Worm (Caenorhabditis elegans): ENCODE data around the gene fbxa-77.

The fbxa-77 gene

ce11 chrIII:1201958-1202596, 47.2 kb upstream of the fbxa-77 start, which contains the start of the genes mrpl-45 and Y119D3B.12 (continued):
- peak; percentile 44; the same call in 1 of the 2 replicates for TF ChIP-seq tra-1 (GFP tag; IDR thresholded peaks at IDR 0.05)
- peak; percentile 70 for TF ChIP-seq nhr-6 (tag; optimal IDR thresholded peaks at IDR 0.05)
- TF ChIP-seq nhr-11 (tag; optimal IDR thresholded peaks at IDR 0.05) = peak; percentile 22
- peak; percentile 54 for TF ChIP-seq nhr-102 (tag; optimal IDR thresholded peaks at IDR 0.05)
- 0 out of 2 replicates have a peak, but pooled peaks have one; percentile 38 for TF ChIP-seq php-3 (GFP tag; IDR thresholded peaks at IDR 0.05)
- peak; percentile 58 for TF ChIP-seq lin-13 (GFP tag; optimal IDR thresholded peaks at IDR 0.05)
- TF ChIP-seq duxl-1 (tag; optimal IDR thresholded peaks at IDR 0.05; ENCODE audit: poor library complexity) = peak; percentile 51
- peak; percentile 99 for TF ChIP-seq lin-38 (GFP tag; IDR thresholded peaks at IDR 0.05)
- no peak for TF ChIP-seq dmd-8 (GFP tag; IDR thresholded peaks at IDR 0.05)
- TF ChIP-seq nhr-111 (GFP tag; optimal IDR thresholded peaks at IDR 0.05) = no peak
- peak; percentile 16 for TF ChIP-seq jun-1 (tag; optimal IDR thresholded peaks at IDR 0.05)
- TF ChIP-seq daf-19 (GFP tag; conservative IDR thresholded peaks at IDR 0.05) = no peak
- TF ChIP-seq sdz-12 (GFP tag; optimal IDR thresholded peaks at IDR 0.05) = no peak
- TF ChIP-seq mdl-1 (tag; optimal IDR thresholded peaks at IDR 0.05) = no peak
- no peak for TF ChIP-seq nhr-48 (tag; optimal IDR thresholded peaks at IDR 0.05)
- peak; percentile 41 for TF ChIP-seq nhr-28 (tag; optimal IDR thresholded peaks at IDR 0.05)
- TF ChIP-seq skn-1 (tag; optimal IDR thresholded peaks at IDR 0.05) = no peak
- TF ChIP-seq spr-1 (tag; optimal IDR thresholded peaks at IDR 0.05) = peak; percentile 9
- 0 out of 2 replicates have a peak, but pooled peaks have one; percentile 18 for TF ChIP-seq ceh-20 (GFP tag; IDR thresholded peaks at IDR 0.05)
- TF ChIP-seq Y48G9A.11 (GFP tag; IDR thresholded peaks at IDR 0.05) = no peak
- TF ChIP-seq mes-2 (tag; optimal IDR thresholded peaks at IDR 0.05; ENCODE audit: poor library complexity, severe bottlenecking) = peak; percentile 88
- no peak for TF ChIP-seq nhr-10 (tag; optimal IDR thresholded peaks at IDR 0.05)
- peak; percentile 65 for TF ChIP-seq hmg-1.1 (GFP tag; IDR thresholded peaks at IDR 0.05)
- TF ChIP-seq T20F7.1 (GFP tag; optimal IDR thresholded peaks at IDR 0.05) = no peak
- 0 out of 2 replicates have a peak, but pooled peaks have one; percentile 45 for TF ChIP-seq T26A8.4 (GFP tag; IDR thresholded peaks at IDR 0.05)
- TF ChIP-seq unc-130 (GFP tag; optimal IDR thresholded peaks at IDR 0.05) = no peak
- no peak for TF ChIP-seq Y105C5A.15 (GFP tag; IDR thresholded peaks at IDR 0.05)
- TF ChIP-seq daf-12 (tag; optimal IDR thresholded peaks at IDR 0.05) = no peak
- no peak for TF ChIP-seq mxl-2 (GFP tag; conservative IDR thresholded peaks at IDR 0.05)

ce11 chrIII:1205421-1205820, 43.9 kb upstream of the fbxa-77 start:
- TF ChIP-seq zag-1 (tag; optimal IDR thresholded peaks at IDR 0.05) = no peak
- TF ChIP-seq unc-62 (GFP tag; optimal IDR thresholded peaks at IDR 0.05 in 1 of 2) = peak in 1 of 2 experiments; percentile 40
- no peak for TF ChIP-seq unc-62 (tag; optimal IDR thresholded peaks at IDR 0.05)
- no peak for TF ChIP-seq mes-2 (tag; optimal IDR thresholded peaks at IDR 0.05; ENCODE audit: poor library complexity, severe bottlenecking)
- TF ChIP-seq Y75B8A.6 (GFP tag; IDR thresholded peaks at IDR 0.05) = no peak
- no peak for TF ChIP-seq Y5F2A.4 (GFP tag; optimal IDR thresholded peaks at IDR 0.05)
- TF ChIP-seq set-16 (GFP tag; IDR thresholded peaks at IDR 0.05) = peak; percentile 65

- TF ChIP-seq snpc-1.2 (GFP tag; IDR thresholded peaks at IDR 0.05) (no peak), egl-43 (GFP tag; IDR thresholded peaks at IDR 0.05) (no peak), ceh-28 (tag; optimal IDR thresholded peaks at IDR 0.05) (peak; percentile 52), F44E2.7 (GFP tag; IDR thresholded peaks at IDR 0.05) (no peak), duxl-1 (tag; optimal IDR thresholded peaks at IDR 0.05; ENCODE audit: poor library complexity) (no peak), D1046.2 (GFP tag; IDR thresholded peaks at IDR 0.05) (no peak)
These were observed 42.9 kb upstream of the fbxa-77 start for ce11 chrIII:1206331-1206730.

Data from whole organism, L4 larva.